Fruit fly (Drosophila melanogaster) whole organism, embryonic: ENCODE results near the gene Sec63.

Experiments
- CG10366 ChIP-seq: fragments of 200-800 bp; sonication (Bioruptor generic); IDR thresholded peaks from 2 replicates; pipeline ENCODE4 v1.3.6; 2022; ENCODE audit warnings: missing biosample characterization, missing genetic modification characterization
- CG11085 ChIP-seq: fragments of 200-800 bp; sonication (Bioruptor generic); IDR thresholded peaks from 2 replicates; pipeline ENCODE4 v1.3.6; 2022; ENCODE audit warnings: missing biosample characterization, missing genetic modification characterization
- CG11398 ChIP-seq: fragments of 200-800 bp; sonication (Bioruptor generic); optimal IDR thresholded peaks from 2 replicates; lab custom pipeline; 2016; ENCODE audit warnings: missing biosample characterization, missing genetic modification characterization
- CG11695 ChIP-seq: fragments of 200-800 bp; sonication (Bioruptor generic); IDR thresholded peaks from 3 replicates; pipeline ENCODE4 v1.3.6; 2022; ENCODE audit warnings: missing biosample characterization, missing genetic modification characterization
- CG12744 ChIP-seq: fragments of 200-800 bp; sonication (Bioruptor generic); optimal IDR thresholded peaks from 2 replicates; lab custom pipeline; 2016; ENCODE audit warnings: missing biosample characterization, missing genetic modification characterization
- CG13296 ChIP-seq: fragments of 200-800 bp; sonication (Bioruptor generic); optimal IDR thresholded peaks from 3 replicates; lab custom pipeline; 2018; ENCODE audit warnings: missing biosample characterization, mild to moderate bottlenecking, missing genetic modification characterization
- CG13424 ChIP-seq: fragments of 200-800 bp; sonication (Bioruptor generic); optimal IDR thresholded peaks from 2 replicates; lab custom pipeline; 2019; ENCODE audit warnings: missing biosample characterization, mild to moderate bottlenecking, missing genetic modification characterization, moderate library complexity
- CG13624 ChIP-seq: fragments of 200-800 bp; sonication (Bioruptor generic); optimal IDR thresholded peaks from 2 replicates; lab custom pipeline; 2016; ENCODE audit warnings: missing biosample characterization, missing genetic modification characterization
- CG14710 ChIP-seq: fragments of 200-800 bp; sonication (Bioruptor generic); optimal IDR thresholded peaks from 3 replicates; lab custom pipeline; 2019; ENCODE audit warnings: missing biosample characterization, mild to moderate bottlenecking, missing genetic modification characterization, moderate library complexity
- CG15479 ChIP-seq: fragments of 200-800 bp; sonication (Bioruptor generic); optimal IDR thresholded peaks from 3 replicates; lab custom pipeline; 2019; ENCODE audit warnings: missing biosample characterization, mild to moderate bottlenecking, missing genetic modification characterization, moderate library complexity
- CG15601 ChIP-seq: fragments of 200-800 bp; sonication (Bioruptor generic); optimal IDR thresholded peaks from 3 replicates; lab custom pipeline; 2019; ENCODE audit warnings: missing biosample characterization, mild to moderate bottlenecking, missing genetic modification characterization, moderate library complexity
- CG17359 ChIP-seq: fragments of 200-800 bp; sonication (Bioruptor generic); optimal IDR thresholded peaks from 3 replicates; lab custom pipeline; 2018; ENCODE audit warnings: missing biosample characterization, mild to moderate bottlenecking, missing genetic modification characterization, moderate library complexity
- CG18262 ChIP-seq: fragments of 200-800 bp; optimal IDR thresholded peaks from 3 replicates; lab custom pipeline; 2019; ENCODE audit warnings: missing biosample characterization, mild to moderate bottlenecking, missing genetic modification characterization, moderate library complexity
- CG1832 ChIP-seq: fragments of 200-800 bp; sonication (Bioruptor generic); optimal IDR thresholded peaks from 2 replicates; lab custom pipeline; 2017; ENCODE audit warnings: missing biosample characterization, mild to moderate bottlenecking, missing genetic modification characterization, inconsistent platforms
- CG34376 ChIP-seq: fragments of 200-800 bp; sonication (Bioruptor generic); optimal IDR thresholded peaks from 2 replicates; lab custom pipeline; 2018; ENCODE audit warnings: missing biosample characterization, mild to moderate bottlenecking, missing genetic modification characterization
- CG8089 ChIP-seq: fragments of 200-800 bp; sonication (Bioruptor generic); optimal IDR thresholded peaks from 3 replicates; lab custom pipeline; 2016; ENCODE audit warnings: missing biosample characterization, missing genetic modification characterization
- CrebB ChIP-seq: fragments of 200-800 bp; sonication (Bioruptor generic); optimal IDR thresholded peaks from 3 replicates; lab custom pipeline; 2018; ENCODE audit warnings: missing biosample characterization, mild to moderate bottlenecking, missing genetic modification characterization
- Dll ChIP-seq: fragments of 200-800 bp; sonication (Bioruptor generic); IDR thresholded peaks from 4 replicates; pipeline ENCODE4 v1.3.6; 2022; ENCODE audit warnings: missing biosample characterization, missing genetic modification characterization; ENCODE audit not compliant: partially characterized antibody
- E2f2 ChIP-seq: fragments of 200-800 bp; sonication (Bioruptor generic); IDR thresholded peaks from 2 replicates; pipeline ENCODE4 v1.3.6; 2022; ENCODE audit warnings: missing biosample characterization, missing genetic modification characterization
- H15 ChIP-seq: fragments of 200-800 bp; sonication (Bioruptor generic); IDR thresholded peaks from 3 replicates; pipeline ENCODE4 v1.3.6; 2022; ENCODE audit warnings: missing biosample characterization, missing genetic modification characterization
- HmgZ ChIP-seq: fragments of 200-800 bp; sonication (Bioruptor generic); optimal IDR thresholded peaks from 2 replicates; lab custom pipeline; 2018; ENCODE audit warnings: missing biosample characterization, mild to moderate bottlenecking, missing genetic modification characterization
- MESR4 ChIP-seq: fragments of 200-800 bp; sonication (Bioruptor generic); optimal IDR thresholded peaks from 2 replicates; lab custom pipeline; 2018; ENCODE audit warnings: missing biosample characterization, mild to moderate bottlenecking, missing genetic modification characterization, moderate library complexity
- MTF-1 ChIP-seq: fragments of 200-800 bp; sonication (Bioruptor generic); optimal IDR thresholded peaks from 2 replicates; lab custom pipeline; 2018; ENCODE audit warnings: missing biosample characterization, mild to moderate bottlenecking, missing genetic modification characterization, borderline replicate concordance
- Nf-YC ChIP-seq: fragments of 200-800 bp; optimal IDR thresholded peaks from 3 replicates; lab custom pipeline; 2019; ENCODE audit warnings: missing biosample characterization, mild to moderate bottlenecking, missing genetic modification characterization, moderate library complexity
- Oaz ChIP-seq: fragments of 200-800 bp; sonication (Bioruptor generic); IDR thresholded peaks from 2 replicates; pipeline ENCODE4 v1.3.6; 2022; ENCODE audit warnings: missing biosample characterization, missing genetic modification characterization
- Pdp1 ChIP-seq, 2 experiments: fragments of 200-800 bp; sonication (Bioruptor generic); optimal IDR thresholded peaks; 3 replicates each; lab custom pipeline; 2016; ENCODE audit warnings: missing biosample characterization in 2 of 2, missing genetic modification characterization in 2 of 2, mild to moderate bottlenecking in 1 of 2, moderate library complexity in 1 of 2
- Rx ChIP-seq: fragments of 200-800 bp; sonication (Bioruptor generic); IDR thresholded peaks from 2 replicates; pipeline ENCODE4 v1.3.6; 2022; ENCODE audit warnings: missing biosample characterization, missing genetic modification characterization
- TFAM ChIP-seq: fragments of 200-800 bp; sonication (Bioruptor generic); optimal IDR thresholded peaks from 2 replicates; lab custom pipeline; 2017; ENCODE audit warnings: missing biosample characterization, missing genetic modification characterization, inconsistent platforms
- cwo ChIP-seq: fragments of 200-800 bp; sonication (Bioruptor generic); optimal IDR thresholded peaks from 3 replicates; lab custom pipeline; 2017; ENCODE audit warnings: missing biosample characterization, missing genetic modification characterization, mild to moderate bottlenecking, moderate library complexity, missing genetic modification reagents
- exex ChIP-seq: fragments of 200-800 bp; sonication (Bioruptor generic); optimal IDR thresholded peaks from 4 replicates; lab custom pipeline; 2018; ENCODE audit warnings: missing biosample characterization, mild to moderate bottlenecking, missing genetic modification characterization, moderate library complexity
- ftz-f1 ChIP-seq: fragments of 200-800 bp; sonication (Bioruptor generic); optimal IDR thresholded peaks from 2 replicates; lab custom pipeline; 2016; ENCODE audit warnings: missing biosample characterization, missing genetic modification characterization
- gcm ChIP-seq: fragments of 200-800 bp; sonication (Bioruptor generic); optimal IDR thresholded peaks from 2 replicates; lab custom pipeline; 2019; ENCODE audit warnings: missing biosample characterization, mild to moderate bottlenecking, missing genetic modification characterization, moderate library complexity
- gfzf ChIP-seq: fragments of 200-800 bp; sonication (Bioruptor generic); optimal IDR thresholded peaks from 2 replicates; lab custom pipeline; 2016; ENCODE audit warnings: missing biosample characterization, mild to moderate bottlenecking, missing genetic modification characterization, moderate library complexity
- grn ChIP-seq: fragments of 200-800 bp; sonication (Bioruptor generic); optimal IDR thresholded peaks from 3 replicates; lab custom pipeline; 2017; ENCODE audit warnings: missing biosample characterization, missing genetic modification characterization
- h ChIP-seq: fragments of >200 bp; optimal IDR thresholded peaks from 2 replicates; lab custom pipeline; 2017
- jumu ChIP-seq: fragments of 200-800 bp; sonication (Bioruptor generic); optimal IDR thresholded peaks from 3 replicates; lab custom pipeline; 2016; ENCODE audit warnings: missing biosample characterization, missing genetic modification characterization
- lab ChIP-seq: fragments of 200-800 bp; sonication (Bioruptor generic); optimal IDR thresholded peaks from 3 replicates; lab custom pipeline; 2017; ENCODE audit warnings: missing biosample characterization, missing genetic modification characterization, mild to moderate bottlenecking, moderate library complexity, missing genetic modification reagents
- mirr ChIP-seq: fragments of 200-800 bp; sonication (Bioruptor generic); optimal IDR thresholded peaks from 3 replicates; lab custom pipeline; 2018; ENCODE audit warnings: missing biosample characterization, mild to moderate bottlenecking, missing genetic modification characterization
- pfk ChIP-seq: fragments of 200-800 bp; sonication (Bioruptor generic); optimal IDR thresholded peaks from 2 replicates; lab custom pipeline; 2018; ENCODE audit warnings: missing biosample characterization, mild to moderate bottlenecking, missing genetic modification characterization, moderate library complexity
- pho ChIP-seq: fragments of 200-800 bp; sonication (Bioruptor generic); optimal IDR thresholded peaks from 2 replicates; lab custom pipeline; 2016; ENCODE audit warnings: missing biosample characterization, missing genetic modification characterization
- pros ChIP-seq: fragments of 200-800 bp; sonication (Bioruptor generic); optimal IDR thresholded peaks from 3 replicates; lab custom pipeline; 2019; ENCODE audit warnings: missing biosample characterization, mild to moderate bottlenecking, missing genetic modification characterization, moderate library complexity
- scrt ChIP-seq: fragments of 200-800 bp; sonication (Bioruptor generic); optimal IDR thresholded peaks from 2 replicates; lab custom pipeline; 2018; ENCODE audit warnings: missing biosample characterization, mild to moderate bottlenecking, missing genetic modification characterization, moderate library complexity
- sim ChIP-seq: fragments of 200-800 bp; sonication (Bioruptor generic); IDR thresholded peaks from 2 replicates; pipeline ENCODE4 v1.3.6; 2022; ENCODE audit warnings: missing biosample characterization, missing genetic modification characterization
- stc ChIP-seq: fragments of 200-800 bp; sonication (Bioruptor generic); IDR thresholded peaks from 2 replicates; pipeline ENCODE4 v1.3.6; 2022; ENCODE audit warnings: missing biosample characterization, missing genetic modification characterization
- sug ChIP-seq: fragments of 200-800 bp; optimal IDR thresholded peaks from 2 replicates; lab custom pipeline; 2019; ENCODE audit warnings: missing biosample characterization, mild to moderate bottlenecking, missing genetic modification characterization, moderate library complexity
- tio ChIP-seq: fragments of 200-800 bp; sonication (Bioruptor generic); optimal IDR thresholded peaks from 2 replicates; lab custom pipeline; 2017; ENCODE audit warnings: missing biosample characterization, missing genetic modification characterization, inconsistent platforms

Sec63 gene

DNA sequence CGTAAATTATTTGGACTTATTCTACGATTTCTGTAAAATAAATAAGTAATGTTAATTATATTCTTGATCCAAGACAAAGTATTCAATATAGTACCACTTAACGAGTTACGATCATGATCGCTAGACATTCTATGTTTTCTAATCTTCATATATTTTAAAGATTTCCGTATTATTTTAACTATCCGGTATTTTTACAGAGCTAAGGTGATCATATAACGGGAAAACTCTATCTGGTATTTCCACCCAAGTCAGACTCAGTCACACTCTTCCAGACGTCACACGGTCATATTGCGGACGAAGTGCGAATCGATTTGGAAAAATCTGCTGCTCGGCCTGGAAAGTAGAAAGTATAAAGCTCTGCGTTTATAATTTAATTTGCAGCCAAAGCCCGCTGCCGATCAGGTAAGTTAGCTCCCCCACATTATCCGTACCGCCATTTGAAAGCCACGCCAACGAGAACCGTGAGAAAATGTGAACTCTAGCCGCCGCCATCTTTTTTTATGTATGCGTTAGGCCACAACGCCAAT is 21.1 kb upstream of the Sec63 start, which contains the start of the genes lark and eco (continued):
- no peak for TF ChIP-seq CG11695
- no peak for TF ChIP-seq jumu (GFP tag; lab: Kevin White, UChicago)

DNA sequence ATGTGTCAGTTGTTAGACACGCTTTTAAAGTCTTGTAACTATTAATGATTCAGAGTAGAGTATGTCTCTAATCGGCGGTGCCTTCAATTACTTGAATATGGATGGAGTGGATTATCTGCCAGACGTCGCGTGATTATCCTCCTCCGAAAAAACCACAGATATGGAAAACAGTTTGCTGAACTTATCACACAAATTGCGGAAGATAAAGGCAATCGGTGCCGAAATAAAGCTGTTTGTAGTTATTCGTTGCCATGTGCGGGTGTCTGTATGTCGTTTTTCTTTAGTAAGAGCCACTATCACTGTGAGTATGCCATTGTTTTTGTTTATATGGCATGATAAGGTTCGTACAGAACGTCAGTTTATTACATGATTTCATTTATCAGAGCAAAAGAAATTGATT is 16.4 kb upstream of the Sec63 start:
- TF ChIP-seq CG8089 (GFP tag; lab: Kevin White, UChicago) (no peak), CG15479 (GFP tag; lab: Kevin White, UChicago) (peak; percentile 69), CG34376 (GFP tag; lab: Kevin White, UChicago) (peak; percentile 77), H15 (GFP tag; lab: Robert Waterston, UW) (no peak), lab (peak; percentile 8), sug (peak; percentile 38), mirr (GFP tag; lab: Kevin White, UChicago) (peak; percentile 91), exex (tag; lab: Kevin White, UChicago) (peak; percentile 96), cwo (GFP tag; lab: Kevin White, UChicago) (peak; percentile 68), CG13296 (GFP tag; lab: Kevin White, UChicago) (peak; percentile 17), Pdp1 (GFP tag; optimal IDR thresholded peaks at IDR 0.05; lab: Kevin White, UChicago) (peak in 1 of 2 experiments; percentile 24)
- TF ChIP-seq, all 482 proteins: peak for 9

DNA sequence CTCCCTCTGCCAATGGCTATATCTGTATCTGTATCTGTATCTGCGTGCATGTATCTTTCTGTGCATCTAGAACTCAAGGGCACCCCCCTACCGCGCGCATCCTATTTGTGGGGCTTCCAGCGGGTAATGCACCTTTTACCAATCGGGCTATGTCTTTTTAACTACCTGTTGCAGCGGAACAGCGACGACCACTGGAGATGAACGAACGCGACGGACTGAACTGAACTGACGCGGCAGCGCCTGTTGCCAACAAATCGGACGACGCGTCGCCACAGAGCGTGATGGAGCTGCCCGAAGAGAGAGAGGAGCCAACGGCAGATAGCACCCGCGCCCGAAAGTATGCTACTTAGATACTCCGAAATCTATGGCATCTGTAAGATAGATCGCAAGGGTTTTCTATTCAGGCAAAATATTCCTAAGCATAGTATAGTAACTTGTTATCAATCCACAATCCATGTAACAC is 15.4 kb upstream of the Sec63 start, which contains the start of gene Cln7:
Gene Cln7 (minus strand): TSS at position 219 of the 463 bp plus-strand sequence.
- TF ChIP-seq tio (GFP tag; lab: Kevin White, UChicago) (no peak), HmgZ (tag; lab: Kevin White, UChicago) (peak; percentile 43), gcm (GFP tag; lab: Kevin White, UChicago) (peak; percentile 43), scrt (peak; percentile 35), CG13624 (GFP tag; lab: Kevin White, UChicago) (peak; percentile 9), CG13424 (peak; percentile 20), CG17359 (tag; lab: Kevin White, UChicago) (peak; percentile 31), CG14710 (tag; lab: Kevin White, UChicago) (peak; percentile 20), sim (GFP tag; lab: Robert Waterston, UW) (peak; percentile 49; the same call in 1 of the 2 replicates), ftz-f1 (GFP tag; lab: Kevin White, UChicago) (peak; percentile 61), pho (GFP tag; lab: Kevin White, UChicago) (no peak), Oaz (GFP tag; lab: Robert Waterston, UW) (no peak), pfk (GFP tag; lab: Kevin White, UChicago) (peak; percentile 8), MESR4 (GFP tag; lab: Kevin White, UChicago) (peak; percentile 72), CG15601 (tag; lab: Kevin White, UChicago) (peak; percentile 22), CG10366 (GFP tag; lab: Robert Waterston, UW) (no peak), h (lab: Kevin White, UChicago) (no peak), CG12744 (no peak), CG11085 (peak; percentile 20; the same call in 1 of the 2 replicates), MTF-1 (GFP tag; lab: Kevin White, UChicago) (peak; percentile 64), pros (GFP tag; lab: Kevin White, UChicago) (peak; percentile 64), CG18262 (tag; lab: Kevin White, UChicago) (peak; percentile 39), CrebB (peak; percentile 63), CG11398 (GFP tag; lab: Kevin White, UChicago) (peak; percentile 26), CG1832 (peak; percentile 22), gfzf (GFP tag; lab: Kevin White, UChicago) (peak; percentile 0), grn (GFP tag; lab: Kevin White, UChicago) (peak; percentile 80), stc (peak; percentile 57; the same call in 1 of the 2 replicates), Rx (GFP tag; lab: Robert Waterston, UW) (no peak), TFAM (no peak), Dll (GFP tag; lab: Robert Waterston, UW) (0 out of 4 replicates have a peak, but pooled peaks have one; percentile 24), jumu (GFP tag; lab: Kevin White, UChicago) (peak; percentile 14), Nf-YC (tag; lab: Kevin White, UChicago) (peak; percentile 70), E2f2 (peak; percentile 42; the same call in 1 of the 2 replicates)
